Worm (Caenorhabditis elegans): ENCODE measurements around the gene hlh-34.

The hlh-34 gene

ce11 chrV:13678542-13678941 is 28.7 kb downstream of the hlh-34 start, which contains the start of the genes tag-65 and ccz-1 (continued):
- TF ChIP-seq T20F7.1 (GFP tag; optimal IDR thresholded peaks at IDR 0.05) (peak; percentile 85), lin-29 (GFP tag; IDR thresholded peaks at IDR 0.05) (no peak), nhr-11 (tag; optimal IDR thresholded peaks at IDR 0.05) (peak; percentile 38), lin-13 (GFP tag; optimal IDR thresholded peaks at IDR 0.05) (peak; percentile 40), tag-97 (GFP tag; IDR thresholded peaks at IDR 0.05) (no peak), D1046.2 (GFP tag; IDR thresholded peaks at IDR 0.05) (no peak), rbr-2 (tag; optimal IDR thresholded peaks at IDR 0.05) (peak; percentile 78), F49E8.2 (tag; optimal IDR thresholded peaks at IDR 0.05; ENCODE audit: borderline replicate concordance) (peak; percentile 72), nhr-25 (tag; optimal IDR thresholded peaks at IDR 0.05; ENCODE audit: borderline replicate concordance, insufficient read depth) (no peak), nhr-10 (tag; optimal IDR thresholded peaks at IDR 0.05) (no peak), ceh-62 (tag; optimal IDR thresholded peaks at IDR 0.05) (no peak), hlh-30 (tag; optimal IDR thresholded peaks at IDR 0.05; ENCODE audit: insufficient read depth) (no peak), ctbp-1 (GFP tag; IDR thresholded peaks at IDR 0.05) (peak; percentile 73; the same call in 1 of the 2 replicates), jun-1 (tag; optimal IDR thresholded peaks at IDR 0.05) (peak; percentile 41), tra-1 (GFP tag; IDR thresholded peaks at IDR 0.05) (no peak), fkh-10 (GFP tag; optimal IDR thresholded peaks at IDR 0.05) (peak; percentile 80), dmd-6 (GFP tag; IDR thresholded peaks at IDR 0.05) (peak; percentile 81), F37D6.2 (tag; optimal IDR thresholded peaks at IDR 0.05) (peak; percentile 76), nhr-76 (tag; optimal IDR thresholded peaks at IDR 0.05) (no peak), lin-1 (GFP tag; IDR thresholded peaks at IDR 0.05) (peak; percentile 15; the same call in 1 of the 2 replicates), daf-16 (GFP tag; optimal IDR thresholded peaks at IDR 0.05) (peak; percentile 22 to 69), daf-16 (tag; optimal IDR thresholded peaks at IDR 0.05) (no peak), lsy-2 (tag; optimal IDR thresholded peaks at IDR 0.05) (peak in 1 of 2 experiments; percentile 95), hif-1 (tag; optimal IDR thresholded peaks at IDR 0.05) (no peak), set-16 (GFP tag; IDR thresholded peaks at IDR 0.05) (no peak), dpl-1 (GFP tag; optimal IDR thresholded peaks at IDR 0.05) (peak; percentile 87), ceh-20 (GFP tag; IDR thresholded peaks at IDR 0.05) (peak; percentile 70; the same call in 1 of the 2 replicates), cey-2 (tag; optimal IDR thresholded peaks at IDR 0.05; ENCODE audit: borderline replicate concordance, insufficient read depth) (no peak), daf-8 (GFP tag; IDR thresholded peaks at IDR 0.05) (no peak), dmd-9 (GFP tag; IDR thresholded peaks at IDR 0.05) (no peak)

ce11 chrV:13671911-13672639 is 35.1 kb downstream of the hlh-34 start, which contains the start of the genes mip-2 and F58G11.4:
Gene mip-2, minus strand, starts transcription at chrV:13671958.
Gene F58G11.4, plus strand, starts transcription at chrV:13672589.
- TF ChIP-seq unc-62 (GFP tag; optimal IDR thresholded peaks at IDR 0.05 in 1 of 2): peak in 1 of 2 experiments; percentile 49
- TF ChIP-seq unc-62 (tag; optimal IDR thresholded peaks at IDR 0.05): no peak
- no peak for TF ChIP-seq ztf-7 (tag; optimal IDR thresholded peaks at IDR 0.05)
- peak; percentile 59 for TF ChIP-seq Y48G9A.11 (GFP tag; IDR thresholded peaks at IDR 0.05)
- no peak for TF ChIP-seq nhr-10 (tag; optimal IDR thresholded peaks at IDR 0.05)
- TF ChIP-seq aha-1 (tag): peak; percentile 62

DNA sequence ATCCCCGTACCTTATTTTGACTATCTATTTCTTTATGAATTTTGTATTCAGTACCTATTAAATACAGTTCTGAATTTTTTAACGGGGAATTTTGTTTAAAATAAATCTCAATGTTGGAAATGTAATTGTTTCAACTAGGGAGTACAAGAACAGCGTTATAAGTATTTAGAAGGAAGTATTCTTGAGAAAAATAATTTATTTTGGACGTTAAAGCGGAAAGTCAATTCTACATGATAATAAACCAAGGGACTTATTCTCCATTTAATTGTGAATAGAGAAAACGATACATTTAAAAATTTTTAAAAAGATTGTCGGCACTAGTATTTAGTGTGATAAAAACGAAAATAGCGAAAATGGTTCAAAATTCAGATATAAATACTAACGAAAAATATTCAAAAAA is 38.0 kb downstream of the hlh-34 start:
- TF ChIP-seq Y105C5A.15 (GFP tag; IDR thresholded peaks at IDR 0.05) (0 out of 2 replicates have a peak, but pooled peaks have one; percentile 30), nhr-25 (tag; optimal IDR thresholded peaks at IDR 0.05; ENCODE audit: borderline replicate concordance, insufficient read depth) (no peak), snpc-1.2 (GFP tag; IDR thresholded peaks at IDR 0.05) (0 out of 2 replicates have a peak, but pooled peaks have one; percentile 34), ceh-28 (tag; optimal IDR thresholded peaks at IDR 0.05) (no peak), pha-4 (GFP tag; IDR thresholded peaks at IDR 0.05) (peak; percentile 51; the same call in 1 of the 2 replicates), pha-4 (tag; optimal IDR thresholded peaks at IDR 0.05) (no peak), aha-1 (tag) (peak; percentile 80), lin-38 (GFP tag; IDR thresholded peaks at IDR 0.05) (peak; percentile 63), unc-130 (GFP tag; optimal IDR thresholded peaks at IDR 0.05) (peak; percentile 26), mep-1 (tag; optimal IDR thresholded peaks at IDR 0.05) (peak; percentile 29), F49E8.2 (tag; optimal IDR thresholded peaks at IDR 0.05; ENCODE audit: borderline replicate concordance) (peak; percentile 66)
